Fruit fly (Drosophila melanogaster) whole organism: ENCODE results near the gene CG46440.

Source experiments
- CG8478 ChIP-seq: fragments of >200 bp; optimal IDR thresholded peaks from 2 replicates; lab custom pipeline; 2018; ENCODE audit warnings: inconsistent platforms
- Dll ChIP-seq: fragments of >200 bp; optimal IDR thresholded peaks from 2 replicates; lab custom pipeline; 2017
- EcR ChIP-seq, 2 experiments: fragments of >200 bp; optimal IDR thresholded peaks; 2 replicates each; lab custom pipeline; 2017; ENCODE audit warnings: missing biosample characterization in 2 of 2, missing genetic modification characterization in 2 of 2, missing genetic modification reagents in 2 of 2
- pan ChIP-seq: fragments of >200 bp; optimal IDR thresholded peaks from 2 replicates; lab custom pipeline; 2017
- psq ChIP-seq: fragments of >200 bp; optimal IDR thresholded peaks from 2 replicates; lab custom pipeline; 2017
- usp ChIP-seq: fragments of >200 bp; optimal IDR thresholded peaks from 2 replicates; lab custom pipeline; 2017; ENCODE audit warnings: missing biosample characterization, missing genetic modification characterization, mixed read lengths

CG46440 gene

dm6 chrX:15844139-15844538 lies 13.5 kb downstream of the CG46440 start, which contains the start of the genes ArgRS and CG8578:
Gene ArgRS (minus strand): TSS chrX:15844145.
Gene CG8578 (plus strand): TSS chrX:15844476.
- no peak for TF ChIP-seq EcR (GFP tag; optimal IDR thresholded peaks at IDR 0.05; lab: Kevin White, UChicago)
- no peak for TF ChIP-seq usp (GFP tag; lab: Kevin White, UChicago)
- no peak for TF ChIP-seq CG8478 (lab: Kevin White, UChicago)
- TF ChIP-seq pan (lab: Kevin White, UChicago): no peak
- TF ChIP-seq Dll (lab: Kevin White, UChicago): no peak
- TF ChIP-seq psq: no peak

- TF ChIP-seq pan (lab: Kevin White, UChicago) (no peak), CG8478 (lab: Kevin White, UChicago) (no peak)
These were observed 16.3 kb downstream of the CG46440 start for dm6 chrX:15841346-15841745.

- TF ChIP-seq pan (lab: Kevin White, UChicago) (no peak), Dll (lab: Kevin White, UChicago) (no peak)
These were observed 17.6 kb downstream of the CG46440 start for dm6 chrX:15840003-15840402.

dm6 chrX:15837530-15837929 lies 20.1 kb downstream of the CG46440 start, which contains the start of gene CG8565:
Gene CG8565 (plus strand): TSS chrX:15837830.
- TF ChIP-seq psq: no peak
- TF ChIP-seq CG8478 (lab: Kevin White, UChicago): no peak
- no peak for TF ChIP-seq pan (lab: Kevin White, UChicago)

- TF ChIP-seq usp (GFP tag; lab: Kevin White, UChicago) (no peak), CG8478 (lab: Kevin White, UChicago) (no peak), Dll (lab: Kevin White, UChicago) (no peak), EcR (GFP tag; optimal IDR thresholded peaks at IDR 0.05; lab: Kevin White, UChicago) (no peak), pan (lab: Kevin White, UChicago) (no peak)
These were observed 22.2 kb downstream of the CG46440 start, which contains the start of gene Chc for dm6 chrX:15835393-15835792. Gene Chc (minus strand): TSS chrX:15835490.

- no peak for TF ChIP-seq EcR (GFP tag; optimal IDR thresholded peaks at IDR 0.05; lab: Kevin White, UChicago)
- TF ChIP-seq psq: no peak
- no peak for TF ChIP-seq CG8478 (lab: Kevin White, UChicago)
- TF ChIP-seq usp (GFP tag; lab: Kevin White, UChicago): no peak
- TF ChIP-seq Dll (lab: Kevin White, UChicago): no peak
- TF ChIP-seq pan (lab: Kevin White, UChicago): no peak
These were observed 22.9 kb downstream of the CG46440 start for dm6 chrX:15834594-15835236.

- TF ChIP-seq usp (GFP tag; lab: Kevin White, UChicago): no peak
- TF ChIP-seq Dll (lab: Kevin White, UChicago): no peak
- no peak for TF ChIP-seq CG8478 (lab: Kevin White, UChicago)
- TF ChIP-seq pan (lab: Kevin White, UChicago): no peak
- no peak for TF ChIP-seq EcR (GFP tag; optimal IDR thresholded peaks at IDR 0.05; lab: Kevin White, UChicago)
- TF ChIP-seq psq: no peak
These were observed 23.7 kb downstream of the CG46440 start for dm6 chrX:15833957-15834356.

dm6 chrX:15822363-15822762 lies 35.3 kb downstream of the CG46440 start:
- TF ChIP-seq Dll (lab: Kevin White, UChicago) (no peak), CG8478 (lab: Kevin White, UChicago) (no peak), EcR (GFP tag; optimal IDR thresholded peaks at IDR 0.05; lab: Kevin White, UChicago) (no peak), pan (lab: Kevin White, UChicago) (no peak), usp (GFP tag; lab: Kevin White, UChicago) (no peak), psq (no peak)

dm6 chrX:15818608-15819184 lies 38.9 kb downstream of the CG46440 start:
- TF ChIP-seq psq (no peak), usp (GFP tag; lab: Kevin White, UChicago) (no peak), Dll (lab: Kevin White, UChicago) (no peak), pan (lab: Kevin White, UChicago) (peak; percentile 67), EcR (GFP tag; optimal IDR thresholded peaks at IDR 0.05; lab: Kevin White, UChicago) (no peak), CG8478 (lab: Kevin White, UChicago) (no peak)

- no peak for TF ChIP-seq psq
- no peak for TF ChIP-seq CG8478 (lab: Kevin White, UChicago)
- no peak for TF ChIP-seq EcR (GFP tag; optimal IDR thresholded peaks at IDR 0.05; lab: Kevin White, UChicago)
- no peak for TF ChIP-seq Dll (lab: Kevin White, UChicago)
- no peak for TF ChIP-seq pan (lab: Kevin White, UChicago)
These were observed 39.8 kb downstream of the CG46440 start for dm6 chrX:15817823-15818222.

dm6 chrX:15816905-15817304 lies 40.7 kb downstream of the CG46440 start:
- TF ChIP-seq pan (lab: Kevin White, UChicago) (no peak), EcR (GFP tag; optimal IDR thresholded peaks at IDR 0.05; lab: Kevin White, UChicago) (no peak), CG8478 (lab: Kevin White, UChicago) (no peak), Dll (lab: Kevin White, UChicago) (no peak), psq (no peak), usp (GFP tag; lab: Kevin White, UChicago) (no peak)

- no peak for TF ChIP-seq EcR (GFP tag; optimal IDR thresholded peaks at IDR 0.05; lab: Kevin White, UChicago)
- no peak for TF ChIP-seq CG8478 (lab: Kevin White, UChicago)
- TF ChIP-seq psq: no peak
- TF ChIP-seq pan (lab: Kevin White, UChicago): no peak
These were observed 41.5 kb downstream of the CG46440 start for dm6 chrX:15816127-15816526.
